Fruit fly (Drosophila melanogaster): ENCODE results near the gene Ost48.

Gene Ost48

dm6 chrX:9136776-9137550 lies 21.4 kb downstream of the Ost48 start (continued):
- TF ChIP-seq Ets65A (GFP tag): peak; percentile 86
- TF ChIP-seq Asciz (GFP tag; optimal IDR thresholded peaks at IDR 0.05): peak; percentile 10
- no peak for TF ChIP-seq hbn (GFP tag; IDR thresholded peaks at IDR 0.05; ENCODE audit: partially characterized antibody)
- TF ChIP-seq sim (GFP tag; IDR thresholded peaks at IDR 0.05): no peak
- TF ChIP-seq pho (GFP tag; optimal IDR thresholded peaks at IDR 0.05): peak; percentile 7
- no peak for TF ChIP-seq CG2202 (tag; optimal IDR thresholded peaks at IDR 0.05)
- TF ChIP-seq HmgZ (tag; optimal IDR thresholded peaks at IDR 0.05): no peak
- no peak for TF ChIP-seq ara (GFP tag; IDR thresholded peaks at IDR 0.05)
- TF ChIP-seq CG8290 (GFP tag; optimal IDR thresholded peaks at IDR 0.05): no peak
- no peak for TF ChIP-seq CG8290 (tag; optimal IDR thresholded peaks at IDR 0.05)
- peak; percentile 57 for TF ChIP-seq CG17385 (GFP tag; optimal IDR thresholded peaks at IDR 0.05)
- TF ChIP-seq pita (GFP tag; optimal IDR thresholded peaks at IDR 0.05): no peak
- no peak for TF ChIP-seq CG9932 (GFP tag; IDR thresholded peaks at IDR 0.05)
- TF ChIP-seq CG11723 (GFP tag; optimal IDR thresholded peaks at IDR 0.05): peak; percentile 13
- TF ChIP-seq B-H2 (GFP tag; optimal IDR thresholded peaks at IDR 0.05): no peak
- TF ChIP-seq CG1024 (GFP tag; IDR thresholded peaks at IDR 0.05): no peak
- TF ChIP-seq zen2 (GFP tag; IDR thresholded peaks at IDR 0.05; ENCODE audit: partially characterized antibody): no peak
- TF ChIP-seq abd-A (tag; optimal IDR thresholded peaks at IDR 0.05): no peak
- peak; percentile 49; the same call in 1 of the 2 replicates for TF ChIP-seq Xrp1 (GFP tag; IDR thresholded peaks at IDR 0.05)
- no peak for TF ChIP-seq CG18011 (GFP tag; optimal IDR thresholded peaks at IDR 0.05)
- TF ChIP-seq al (GFP tag; IDR thresholded peaks at IDR 0.05): no peak
- TF ChIP-seq sqz (GFP tag; optimal IDR thresholded peaks at IDR 0.05): no peak
- peak; percentile 31 for TF ChIP-seq bcd (GFP tag; optimal IDR thresholded peaks at IDR 0.05)
- peak; percentile 8 for TF ChIP-seq her (GFP tag; optimal IDR thresholded peaks at IDR 0.05)
- no peak for TF ChIP-seq gt (GFP tag; IDR thresholded peaks at IDR 0.05)
- TF ChIP-seq HHEX (GFP tag; optimal IDR thresholded peaks at IDR 0.05): peak; percentile 34
- TF ChIP-seq kay (GFP tag; optimal IDR thresholded peaks at IDR 0.05): no peak
- peak; percentile 4 for TF ChIP-seq Dad (GFP tag; optimal IDR thresholded peaks at IDR 0.05)
- TF ChIP-seq sens (GFP tag): peak; percentile 91
- no peak for TF ChIP-seq wdn (GFP tag; IDR thresholded peaks at IDR 0.05)
- TF ChIP-seq CG13775 (GFP tag; optimal IDR thresholded peaks at IDR 0.05): peak; percentile 16
- no peak for TF ChIP-seq CG32772 (GFP tag; IDR thresholded peaks at IDR 0.05)
- no peak for TF ChIP-seq Usf (GFP tag; optimal IDR thresholded peaks at IDR 0.05)
- TF ChIP-seq hb (GFP tag; IDR thresholded peaks at IDR 0.05; ENCODE audit: partially characterized antibody): no peak
- TF ChIP-seq CG7271 (tag; optimal IDR thresholded peaks at IDR 0.05): no peak
- TF ChIP-seq CG12769 (tag; optimal IDR thresholded peaks at IDR 0.05): peak; percentile 37
- no peak for TF ChIP-seq fd3F (GFP tag; optimal IDR thresholded peaks at IDR 0.05)
- TF ChIP-seq CG9215 (GFP tag; IDR thresholded peaks at IDR 0.05): no peak
- TF ChIP-seq ham (GFP tag; IDR thresholded peaks at IDR 0.05): no peak
- TF ChIP-seq CG11085 (GFP tag; IDR thresholded peaks at IDR 0.05): no peak
- TF ChIP-seq CG2199 (GFP tag; IDR thresholded peaks at IDR 0.05): no peak
- peak; percentile 41 for TF ChIP-seq org-1 (GFP tag; optimal IDR thresholded peaks at IDR 0.05)
- TF ChIP-seq CG11695 (GFP tag; IDR thresholded peaks at IDR 0.05): peak; percentile 60; the same call in 1 of the 3 replicates
- no peak for TF ChIP-seq scrt (GFP tag; optimal IDR thresholded peaks at IDR 0.05)
- peak; percentile 55 for TF ChIP-seq Xbp1 (GFP tag; optimal IDR thresholded peaks at IDR 0.05)
- no peak for TF ChIP-seq CG15011 (GFP tag; optimal IDR thresholded peaks at IDR 0.05)
- TF ChIP-seq tap (tag; optimal IDR thresholded peaks at IDR 0.05): peak; percentile 37
- TF ChIP-seq CG12219 (GFP tag; optimal IDR thresholded peaks at IDR 0.05): peak; percentile 18
- TF ChIP-seq Deaf1 (tag; optimal IDR thresholded peaks at IDR 0.05): peak; percentile 11
- no peak for TF ChIP-seq CG10959 (GFP tag; IDR thresholded peaks at IDR 0.05)
- TF ChIP-seq ranshi (GFP tag; IDR thresholded peaks at IDR 0.05): no peak
